Fruit fly (Drosophila melanogaster) ovary, adult (tissue): ENCODE data around the gene CG11498.
A peak's percentile ranks its signal among the peaks of the same experiment; 100 is the strongest.

Source experiments
- CG17801 ChIP-seq: fragments of 200-800 bp; optimal IDR thresholded peaks from 2 replicates; lab custom pipeline; 2019; ENCODE audit warnings: missing biosample characterization, mild to moderate bottlenecking, missing genetic modification characterization, moderate library complexity; ENCODE audit not compliant: partially characterized antibody

Gene CG11498

dm6 chr3R:30160312-30160942 lies at the start of gene CG11498:
TSS of gene CG11498 (minus strand) at chr3R:30160473.
- no peak for TF ChIP-seq CG17801 (GFP tag; lab: Kevin White, UChicago)

- TF ChIP-seq CG17801 (GFP tag; lab: Kevin White, UChicago), result no peak
These were observed 49.4 kb upstream of the CG11498 start, which contains the start of gene Anp for dm6 chr3R:30209648-30210047. TSS of gene Anp (plus strand) at chr3R:30209948.

- peak; percentile 86 for TF ChIP-seq CG17801 (GFP tag; lab: Kevin White, UChicago)
These were observed 48.7 kb upstream of the CG11498 start, which contains the start of gene RpS7 for dm6 chr3R:30208766-30209484. TSS of gene RpS7 (minus strand) at chr3R:30209020.

- no peak for TF ChIP-seq CG17801 (GFP tag; lab: Kevin White, UChicago)
These were observed 47.7 kb upstream of the CG11498 start for dm6 chr3R:30208011-30208410.

- peak; percentile 25 for TF ChIP-seq CG17801 (GFP tag; lab: Kevin White, UChicago)
These were observed 45.7 kb upstream of the CG11498 start for dm6 chr3R:30205946-30206345.

dm6 chr3R:30204004-30204603 lies 43.8 kb upstream of the CG11498 start:
- no peak for TF ChIP-seq CG17801 (GFP tag; lab: Kevin White, UChicago)

dm6 chr3R:30203104-30203986 lies 43.1 kb upstream of the CG11498 start:
- TF ChIP-seq CG17801 (GFP tag; lab: Kevin White, UChicago), result peak; percentile 70

dm6 chr3R:30202898-30203103 lies 42.5 kb upstream of the CG11498 start, which contains the start of gene CG9743:
TSS of gene CG9743 (minus strand) at chr3R:30202998.
- no peak for TF ChIP-seq CG17801 (GFP tag; lab: Kevin White, UChicago)

dm6 chr3R:30201064-30201463 lies 40.8 kb upstream of the CG11498 start:
- no peak for TF ChIP-seq CG17801 (GFP tag; lab: Kevin White, UChicago)

- TF ChIP-seq CG17801 (GFP tag; lab: Kevin White, UChicago), result no peak
These were observed 39.9 kb upstream of the CG11498 start for dm6 chr3R:30200091-30200698.

dm6 chr3R:30198793-30199192 lies 38.5 kb upstream of the CG11498 start:
- TF ChIP-seq CG17801 (GFP tag; lab: Kevin White, UChicago), result no peak

- TF ChIP-seq CG17801 (GFP tag; lab: Kevin White, UChicago), result no peak
These were observed 37.5 kb upstream of the CG11498 start for dm6 chr3R:30197796-30198195.

dm6 chr3R:30196128-30196527 lies 35.9 kb upstream of the CG11498 start, which contains the start of gene CG15531:
TSS of gene CG15531 (minus strand) at chr3R:30196228.
- TF ChIP-seq CG17801 (GFP tag; lab: Kevin White, UChicago), result no peak

dm6 chr3R:30195606-30196049 lies 35.4 kb upstream of the CG11498 start:
- TF ChIP-seq CG17801 (GFP tag; lab: Kevin White, UChicago), result peak; percentile 59
